Worm (Caenorhabditis elegans) whole organism, young adult: ENCODE measurements around the gene rps-14.

Source experiments
- B0019.2 ChIP-seq: fragments of 200-800 bp; sonication (Bioruptor generic); conservative IDR thresholded peaks from 2 replicates; pipeline ENCODE4 v1.3.6; 2022; ENCODE audit warnings: missing genetic modification reagents, missing genetic modification characterization, missing compliant biosample characterization
- B0035.1 ChIP-seq: sonication (generic microtip); optimal IDR thresholded peaks from 2 replicates; lab custom pipeline; 2016; ENCODE audit warnings: missing genetic modification characterization, mild to moderate bottlenecking, missing compliant biosample characterization, missing genotype, missing genetic modification reagents
- C06A6.2 ChIP-seq: fragments of 200-800 bp; sonication (Bioruptor generic); conservative IDR thresholded peaks from 2 replicates; pipeline ENCODE4 v1.3.6; 2022; ENCODE audit warnings: missing genetic modification characterization, missing compliant biosample characterization
- C17E4.6 ChIP-seq: fragments of 200-800 bp; sonication (Bioruptor generic); IDR thresholded peaks from 2 replicates; pipeline ENCODE4 v1.3.6; 2022; ENCODE audit warnings: missing genetic modification reagents, missing genetic modification characterization, missing compliant biosample characterization
- F23B12.7 ChIP-seq: sonication (generic microtip); optimal IDR thresholded peaks from 2 replicates; lab custom pipeline; 2017; ENCODE audit warnings: missing genetic modification characterization, mild to moderate bottlenecking, missing compliant biosample characterization, antibody characterized with exemption, moderate library complexity; ENCODE audit not compliant: insufficient read depth
- F39B2.1 ChIP-seq: fragments of 200-800 bp; sonication (Bioruptor generic); IDR thresholded peaks from 2 replicates; pipeline ENCODE4 v1.3.6; 2022; ENCODE audit warnings: missing genetic modification reagents, missing genetic modification characterization, missing compliant biosample characterization
- F49E8.2 ChIP-seq: sonication (generic microtip); optimal IDR thresholded peaks from 3 replicates; lab custom pipeline; 2017; ENCODE audit warnings: missing genetic modification characterization, mild to moderate bottlenecking, missing compliant biosample characterization, antibody characterized with exemption, moderate library complexity; ENCODE audit not compliant: insufficient read depth
- F57C9.4 ChIP-seq: sonication (generic microtip); optimal IDR thresholded peaks from 2 replicates; lab custom pipeline; 2017; ENCODE audit warnings: mild to moderate bottlenecking, missing genetic modification characterization, missing compliant biosample characterization
- K12H6.12 ChIP-seq: fragments of 200-800 bp; sonication (Bioruptor generic); optimal IDR thresholded peaks from 2 replicates; lab custom pipeline; 2018; ENCODE audit warnings: mild to moderate bottlenecking, missing genetic modification characterization, missing compliant biosample characterization
- T26A5.8 ChIP-seq: sonication (generic microtip); optimal IDR thresholded peaks from 2 replicates; lab custom pipeline; 2016; ENCODE audit warnings: missing genetic modification characterization, missing compliant biosample characterization
- Y67H2A.10 ChIP-seq: fragments of 200-800 bp; sonication (Bioruptor generic); conservative IDR thresholded peaks from 2 replicates; pipeline ENCODE4 v1.3.6; 2022; ENCODE audit warnings: missing genetic modification reagents, missing genetic modification characterization, missing compliant biosample characterization
- Y95B8A.8 ChIP-seq: fragments of 200-800 bp; sonication (Bioruptor generic); IDR thresholded peaks from 2 replicates; pipeline ENCODE4 v1.3.6; 2022; ENCODE audit warnings: missing genetic modification reagents, missing genetic modification characterization, missing compliant biosample characterization
- ama-1 ChIP-seq, 3 experiments: fragments of 150-350 bp in 1 of 3; sonication (generic microtip) in 2 of 3; optimal IDR thresholded peaks; 2 replicates each; lab custom pipeline; 2014 to 2018; ENCODE audit warnings: missing biosample characterization in 2 of 3, missing genetic modification characterization in 2 of 3, missing genetic modification reagents in 2 of 3
- bed-1 ChIP-seq: fragments of 200-800 bp; sonication (Bioruptor generic); IDR thresholded peaks from 2 replicates; pipeline ENCODE4 v1.3.6; 2022; ENCODE audit warnings: missing genetic modification reagents, missing genetic modification characterization, missing compliant biosample characterization
- ccch-3 ChIP-seq: fragments of 200-800 bp; sonication (Bioruptor generic); optimal IDR thresholded peaks from 2 replicates; lab custom pipeline; 2018; ENCODE audit warnings: mild to moderate bottlenecking, missing genetic modification characterization, missing compliant biosample characterization
- ceh-91 ChIP-seq: fragments of 200-800 bp; sonication (Bioruptor generic); IDR thresholded peaks from 2 replicates; pipeline ENCODE4 v1.3.6; 2022; ENCODE audit warnings: missing genetic modification reagents, missing genetic modification characterization, missing compliant biosample characterization
- chd-7 ChIP-seq: sonication (generic microtip); optimal IDR thresholded peaks from 2 replicates; lab custom pipeline; 2016; ENCODE audit warnings: mild to moderate bottlenecking, missing genetic modification characterization, moderate library complexity, missing compliant biosample characterization
- dox-1 ChIP-seq: fragments of 200-800 bp; sonication (Bioruptor generic); IDR thresholded peaks from 2 replicates; pipeline ENCODE4 v1.3.6; 2022; ENCODE audit warnings: missing genetic modification reagents, missing genetic modification characterization, missing compliant biosample characterization
- dpl-1 ChIP-seq: fragments of 150-350 bp; optimal IDR thresholded peaks from 2 replicates; lab custom pipeline; 2014; ENCODE audit warnings: missing biosample characterization, missing genetic modification reagents, missing genetic modification characterization
- ekl-4 ChIP-seq: fragments of 200-800 bp; sonication (Bioruptor generic); IDR thresholded peaks from 2 replicates; pipeline ENCODE4 v1.3.6; 2022; ENCODE audit warnings: missing genetic modification reagents, missing genetic modification characterization, missing compliant biosample characterization
- gei-17 ChIP-seq: fragments of 200-800 bp; sonication (Bioruptor generic); optimal IDR thresholded peaks from 2 replicates; lab custom pipeline; 2018; ENCODE audit warnings: mild to moderate bottlenecking, missing genetic modification characterization, missing compliant biosample characterization
- hmg-1.2 ChIP-seq: fragments of 200-800 bp; sonication (Bioruptor generic); IDR thresholded peaks from 2 replicates; pipeline ENCODE4 v1.3.6; 2022; ENCODE audit warnings: missing genetic modification reagents, missing genetic modification characterization, missing compliant biosample characterization
- hmg-20 ChIP-seq: fragments of 200-800 bp; sonication (Bioruptor generic); IDR thresholded peaks from 2 replicates; pipeline ENCODE4 v1.3.6; 2022; ENCODE audit warnings: missing genetic modification reagents, missing genetic modification characterization, missing compliant biosample characterization
- lin-26 ChIP-seq: fragments of 200-800 bp; sonication (Bioruptor generic); IDR thresholded peaks from 2 replicates; pipeline ENCODE4 v1.3.6; 2022; ENCODE audit warnings: missing genetic modification reagents, missing genetic modification characterization, missing compliant biosample characterization
- lin-40 ChIP-seq: sonication (generic microtip); optimal IDR thresholded peaks from 2 replicates; lab custom pipeline; 2016; ENCODE audit warnings: missing genetic modification characterization, mild to moderate bottlenecking, missing compliant biosample characterization, missing genotype, missing genetic modification reagents
- lin-54 ChIP-seq: fragments of 200-800 bp; sonication (Bioruptor generic); optimal IDR thresholded peaks from 2 replicates; lab custom pipeline; 2018; ENCODE audit warnings: mild to moderate bottlenecking, missing genetic modification characterization, missing compliant biosample characterization
- lsl-1 ChIP-seq: fragments of 200-800 bp; sonication (Bioruptor generic); optimal IDR thresholded peaks from 2 replicates; lab custom pipeline; 2018; ENCODE audit warnings: mild to moderate bottlenecking, missing genetic modification characterization, moderate library complexity, missing compliant biosample characterization
- madf-6 ChIP-seq: fragments of 200-800 bp; sonication (Bioruptor generic); IDR thresholded peaks from 2 replicates; pipeline ENCODE4 v1.3.6; 2022; ENCODE audit warnings: missing genetic modification reagents, missing genetic modification characterization, missing compliant biosample characterization
- mes-4 ChIP-seq: sonication (generic microtip); optimal IDR thresholded peaks from 2 replicates; lab custom pipeline; 2016; ENCODE audit warnings: missing genotype, missing genetic modification characterization, missing compliant biosample characterization
- nfya-1 ChIP-seq: sonication (generic microtip); optimal IDR thresholded peaks from 2 replicates; lab custom pipeline; 2017; ENCODE audit warnings: antibody characterized with exemption, missing compliant biosample characterization, missing genetic modification characterization, borderline replicate concordance; ENCODE audit not compliant: insufficient read depth
- nhr-120 ChIP-seq: fragments of 200-800 bp; sonication (Bioruptor generic); IDR thresholded peaks from 2 replicates; pipeline ENCODE4 v1.3.6; 2022; ENCODE audit warnings: missing genetic modification characterization, missing compliant biosample characterization
- pbrm-1 ChIP-seq: fragments of 200-800 bp; sonication (Bioruptor generic); IDR thresholded peaks from 2 replicates; pipeline ENCODE4 v1.3.6; 2022; ENCODE audit warnings: missing genetic modification reagents, missing genetic modification characterization, missing compliant biosample characterization
- pha-4 ChIP-seq: fragments of 150-350 bp; sonication (generic microtip); optimal IDR thresholded peaks from 2 replicates; lab custom pipeline; 2014; ENCODE audit warnings: missing biosample characterization, missing genetic modification reagents, missing genetic modification characterization
- rcor-1 ChIP-seq: fragments of 200-800 bp; sonication (Bioruptor generic); IDR thresholded peaks from 2 replicates; pipeline ENCODE4 v1.3.6; 2022; ENCODE audit warnings: missing genetic modification reagents, missing genetic modification characterization, missing compliant biosample characterization
- snpc-1.1 ChIP-seq: sonication (generic microtip); optimal IDR thresholded peaks from 2 replicates; lab custom pipeline; 2017; ENCODE audit warnings: missing genetic modification characterization, mild to moderate bottlenecking, missing compliant biosample characterization, antibody characterized with exemption, moderate library complexity, missing genotype, missing genetic modification reagents; ENCODE audit not compliant: insufficient read depth
- snpc-3.4 ChIP-seq: sonication (generic microtip); optimal IDR thresholded peaks from 2 replicates; lab custom pipeline; 2017; ENCODE audit warnings: missing genetic modification characterization, mild to moderate bottlenecking, missing compliant biosample characterization, antibody characterized with exemption, moderate library complexity, missing genotype, missing genetic modification reagents
- snpc-4 ChIP-seq, 5 experiments: fragments of 150-350 bp in 1 of 5; sonication (generic microtip) in 4 of 5; optimal IDR thresholded peaks; 2 replicates each; lab custom pipeline; 2014 to 2018; ENCODE audit warnings: missing genetic modification characterization in 5 of 5, missing biosample characterization in 3 of 5, antibody characterized with exemption in 2 of 5, mild to moderate bottlenecking in 2 of 5, missing compliant biosample characterization in 2 of 5, missing genotype in 2 of 5, moderate library complexity in 2 of 5, missing genetic modification reagents in 1 of 5
- tbp1 ChIP-seq: fragments of 200-800 bp; sonication (Bioruptor generic); optimal IDR thresholded peaks from 2 replicates; lab custom pipeline; 2018; ENCODE audit warnings: mild to moderate bottlenecking, missing genetic modification characterization, missing compliant biosample characterization
- tbx-9 ChIP-seq: sonication (generic microtip); optimal IDR thresholded peaks from 2 replicates; lab custom pipeline; 2016; ENCODE audit warnings: borderline replicate concordance, missing genetic modification characterization, inconsistent platforms, missing compliant biosample characterization
- tlf-1 ChIP-seq: fragments of 200-800 bp; sonication (Bioruptor generic); optimal IDR thresholded peaks from 2 replicates; lab custom pipeline; 2018; ENCODE audit warnings: mild to moderate bottlenecking, missing genetic modification characterization, missing compliant biosample characterization
- xnd-1 ChIP-seq: sonication (generic microtip); optimal IDR thresholded peaks from 2 replicates; lab custom pipeline; 2016; ENCODE audit warnings: missing genotype, missing genetic modification reagents, missing genetic modification characterization, missing compliant biosample characterization
- ztf-18 ChIP-seq: sonication (generic microtip); optimal IDR thresholded peaks from 2 replicates; lab custom pipeline; 2016; ENCODE audit warnings: missing genotype, mild to moderate bottlenecking, missing genetic modification characterization, missing compliant biosample characterization
- ztf-25 ChIP-seq: fragments of 200-800 bp; sonication (Bioruptor generic); IDR thresholded peaks from 2 replicates; pipeline ENCODE4 v1.3.6; 2022; ENCODE audit warnings: missing genetic modification reagents, missing genetic modification characterization, missing compliant biosample characterization
- ztf-28 ChIP-seq: fragments of 200-800 bp; sonication (Bioruptor generic); IDR thresholded peaks from 2 replicates; pipeline ENCODE4 v1.3.6; 2022; ENCODE audit warnings: missing genetic modification reagents, missing genetic modification characterization, missing compliant biosample characterization

rps-14 gene

ce11 chrIII:7209721-7210120 lies 30.3 kb upstream of the rps-14 start, which contains the start of gene R151.2 (continued):
- TF ChIP-seq ama-1 (optimal IDR thresholded peaks at IDR 0.05; lab: Kevin White, UChicago) (no peak), ama-1 (GFP tag; optimal IDR thresholded peaks at IDR 0.05; lab: Kevin White, UChicago) (peak in 1 of 2 experiments; percentile 61), C06A6.2 (no peak), ztf-28 (no peak), tlf-1 (GFP tag; lab: Kevin White, UChicago) (peak; percentile 36), dox-1 (GFP tag; lab: Robert Waterston, UW) (0 out of 2 replicates have a peak, but pooled peaks have one; percentile 12), tbx-9 (no peak), ztf-25 (GFP tag; lab: Robert Waterston, UW) (no peak), gei-17 (GFP tag; lab: Kevin White, UChicago) (no peak), snpc-1.1 (no peak), ccch-3 (no peak), madf-6 (GFP tag; lab: Robert Waterston, UW) (0 out of 2 replicates have a peak, but pooled peaks have one; percentile 28), lin-26 (GFP tag; lab: Robert Waterston, UW) (0 out of 2 replicates have a peak, but pooled peaks have one; percentile 39), hmg-20 (no peak)

DNA sequence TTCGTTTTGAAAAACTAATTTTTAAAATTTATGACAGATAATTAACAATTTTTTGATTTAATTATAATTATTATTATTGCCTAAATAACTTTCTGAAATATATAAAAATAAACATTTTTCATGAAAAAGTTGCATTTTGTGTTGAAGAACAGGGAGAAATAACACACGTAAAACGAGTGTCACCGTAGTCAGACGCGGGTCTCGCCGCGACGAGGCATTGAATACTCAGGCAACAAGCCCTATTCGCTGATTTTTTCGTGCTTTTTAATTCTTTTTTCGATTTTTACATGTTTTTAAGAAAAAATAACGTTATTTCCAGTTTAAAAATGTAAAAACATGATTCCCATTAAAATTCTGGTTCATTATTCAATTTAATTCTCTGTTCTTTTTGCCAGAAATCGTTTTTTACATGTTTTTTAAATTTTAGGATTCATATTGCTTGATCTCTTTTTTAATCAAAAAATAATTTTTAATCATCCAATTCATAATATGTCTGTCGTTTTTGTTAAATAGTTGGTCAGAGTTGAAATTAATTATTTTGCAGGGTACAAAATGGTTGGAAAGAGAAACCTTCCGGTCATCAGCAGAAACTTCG lies 28.6 kb upstream of the rps-14 start, which contains the start of gene rpl-6:
TSS of gene rpl-6 (plus strand) at position 545 of the 595 bp plus-strand sequence.
- TF ChIP-seq ceh-91 (peak; percentile 82), F23B12.7 (tag; lab: Kevin White, UChicago) (peak; percentile 79), nhr-120 (GFP tag; lab: Robert Waterston, UW) (no peak), lsl-1 (GFP tag; lab: Kevin White, UChicago) (peak; percentile 91), rcor-1 (GFP tag; lab: Robert Waterston, UW) (peak; percentile 73), ztf-18 (tag; lab: Kevin White, UChicago) (peak; percentile 47), hmg-1.2 (GFP tag; lab: Robert Waterston, UW) (peak; percentile 86), xnd-1 (peak; percentile 1), B0019.2 (GFP tag; lab: Robert Waterston, UW) (no peak; the same call in 1 of the 2 replicates), F49E8.2 (peak; percentile 47), snpc-4 (GFP tag; optimal IDR thresholded peaks at IDR 0.05; lab: Kevin White, UChicago) (no peak), snpc-4 (tag; optimal IDR thresholded peaks at IDR 0.05; lab: Kevin White, UChicago) (peak; percentile 49 to 76 (median 62)), T26A5.8 (tag; lab: Kevin White, UChicago) (no peak), F57C9.4 (tag; lab: Kevin White, UChicago) (no peak), lin-54 (GFP tag; lab: Kevin White, UChicago) (peak; percentile 80), tbp1 (GFP tag; lab: Kevin White, UChicago) (peak; percentile 57), snpc-3.4 (peak; percentile 85), K12H6.12 (tag; lab: Kevin White, UChicago) (peak; percentile 8), dox-1 (GFP tag; lab: Robert Waterston, UW) (peak; percentile 55; the same call in 1 of the 2 replicates), C17E4.6 (no peak), madf-6 (GFP tag; lab: Robert Waterston, UW) (peak; percentile 83), chd-7 (tag; lab: Kevin White, UChicago) (no peak), pha-4 (peak; percentile 80), B0035.1 (no peak), F39B2.1 (GFP tag; lab: Robert Waterston, UW) (no peak), snpc-1.1 (peak; percentile 37), ekl-4 (GFP tag; lab: Robert Waterston, UW) (peak; percentile 86), Y67H2A.10 (GFP tag; lab: Robert Waterston, UW) (peak; percentile 59), Y95B8A.8 (GFP tag; lab: Robert Waterston, UW) (0 out of 2 replicates have a peak, but pooled peaks have one; percentile 19), bed-1 (no peak), pbrm-1 (GFP tag; lab: Robert Waterston, UW) (peak; percentile 72), nfya-1 (no peak), mes-4 (tag; lab: Kevin White, UChicago) (no peak), lin-40 (tag; lab: Kevin White, UChicago) (peak; percentile 68), dpl-1 (GFP tag; lab: Kevin White, UChicago) (peak; percentile 35)
